Fruit fly (Drosophila melanogaster) whole organism, embryonic: ENCODE measurements around the gene CG31223.
A peak's percentile ranks its signal among the peaks of the same experiment; 100 is the strongest.

Source experiments
- B-H1 ChIP-seq: fragments of 200-800 bp; sonication (Bioruptor generic); IDR thresholded peaks from 3 replicates; pipeline ENCODE4 v1.3.6; 2022; ENCODE audit warnings: missing biosample characterization, missing genetic modification characterization
- CG10979 ChIP-seq: fragments of 200-800 bp; sonication (Bioruptor generic); optimal IDR thresholded peaks from 2 replicates; lab custom pipeline; 2018; ENCODE audit warnings: missing biosample characterization, mild to moderate bottlenecking, missing genetic modification characterization, moderate library complexity
- CG11093 ChIP-seq: fragments of 200-800 bp; sonication (Bioruptor generic); IDR thresholded peaks from 3 replicates; pipeline ENCODE4 v1.3.6; 2022; ENCODE audit warnings: missing biosample characterization, missing genetic modification characterization
- CG11504 ChIP-seq: fragments of 200-800 bp; sonication (Bioruptor generic); optimal IDR thresholded peaks from 3 replicates; lab custom pipeline; 2019; ENCODE audit warnings: missing biosample characterization, mild to moderate bottlenecking, missing genetic modification characterization, moderate library complexity
- CG12071 ChIP-seq: fragments of 200-800 bp; sonication (Bioruptor generic); optimal IDR thresholded peaks from 3 replicates; lab custom pipeline; 2018; ENCODE audit warnings: missing biosample characterization, mild to moderate bottlenecking, missing genetic modification characterization
- CG14050 ChIP-seq: fragments of 200-800 bp; sonication (Bioruptor generic); IDR thresholded peaks from 3 replicates; pipeline ENCODE4 v1.3.6; 2022; ENCODE audit warnings: missing biosample characterization, missing genetic modification characterization
- CG15601 ChIP-seq: fragments of 200-800 bp; sonication (Bioruptor generic); optimal IDR thresholded peaks from 3 replicates; lab custom pipeline; 2019; ENCODE audit warnings: missing biosample characterization, mild to moderate bottlenecking, missing genetic modification characterization, moderate library complexity
- CG16863 ChIP-seq: fragments of 200-800 bp; sonication (Bioruptor generic); optimal IDR thresholded peaks from 3 replicates; lab custom pipeline; 2016; ENCODE audit warnings: missing biosample characterization, missing genetic modification characterization
- CG17568 ChIP-seq: fragments of 200-800 bp; sonication (Bioruptor generic); optimal IDR thresholded peaks from 2 replicates; lab custom pipeline; 2018; ENCODE audit warnings: missing biosample characterization, mild to moderate bottlenecking, missing genetic modification characterization, moderate library complexity
- CG18619 ChIP-seq: fragments of 200-800 bp; sonication (Bioruptor generic); optimal IDR thresholded peaks from 3 replicates; lab custom pipeline; 2017; ENCODE audit warnings: missing biosample characterization, mild to moderate bottlenecking, missing genetic modification characterization
- CG2875 ChIP-seq: fragments of 200-800 bp; sonication (Bioruptor generic); optimal IDR thresholded peaks from 2 replicates; lab custom pipeline; 2017; ENCODE audit warnings: missing biosample characterization, mild to moderate bottlenecking, missing genetic modification characterization, missing genetic modification reagents
- CG30403 ChIP-seq: fragments of 200-800 bp; sonication (Bioruptor generic); optimal IDR thresholded peaks from 3 replicates; lab custom pipeline; 2016; ENCODE audit warnings: missing biosample characterization, missing genetic modification characterization
- CG31365 ChIP-seq: fragments of 200-800 bp; sonication (Bioruptor generic); optimal IDR thresholded peaks from 2 replicates; lab custom pipeline; 2018; ENCODE audit warnings: missing biosample characterization, mild to moderate bottlenecking, missing genetic modification characterization
- CG31441 ChIP-seq: fragments of 200-800 bp; sonication (Bioruptor generic); IDR thresholded peaks from 2 replicates; pipeline ENCODE4 v1.3.6; 2022; ENCODE audit warnings: missing biosample characterization, missing genetic modification characterization
- CG33213 ChIP-seq: fragments of 200-800 bp; sonication (Bioruptor generic); optimal IDR thresholded peaks from 3 replicates; lab custom pipeline; 2016; ENCODE audit warnings: missing biosample characterization, missing genetic modification characterization
- CG3407 ChIP-seq: fragments of 200-800 bp; sonication (Bioruptor generic); optimal IDR thresholded peaks from 2 replicates; lab custom pipeline; 2018; ENCODE audit warnings: missing biosample characterization, mild to moderate bottlenecking, missing genetic modification characterization
- CG4707 ChIP-seq: fragments of 200-800 bp; sonication (Bioruptor generic); optimal IDR thresholded peaks from 2 replicates; lab custom pipeline; 2018; ENCODE audit warnings: missing biosample characterization, mild to moderate bottlenecking, missing genetic modification characterization, moderate library complexity
- CG6175 ChIP-seq: fragments of 200-800 bp; sonication (Bioruptor generic); IDR thresholded peaks from 3 replicates; pipeline ENCODE4 v1.3.6; 2022; ENCODE audit warnings: missing biosample characterization, missing genetic modification characterization
- CG6654 ChIP-seq: fragments of 200-800 bp; sonication (Bioruptor generic); optimal IDR thresholded peaks from 2 replicates; lab custom pipeline; 2017; ENCODE audit warnings: missing biosample characterization, mild to moderate bottlenecking, missing genetic modification characterization
- CG6765 ChIP-seq: fragments of 200-800 bp; sonication (Bioruptor generic); optimal IDR thresholded peaks from 3 replicates; lab custom pipeline; 2017; ENCODE audit warnings: missing biosample characterization, mild to moderate bottlenecking, missing genetic modification characterization
- CG8388 ChIP-seq: fragments of 200-800 bp; sonication (Bioruptor generic); optimal IDR thresholded peaks from 2 replicates; lab custom pipeline; 2019; ENCODE audit warnings: missing biosample characterization, mild to moderate bottlenecking, missing genetic modification characterization, moderate library complexity
- CG8478 ChIP-seq: fragments of >200 bp; optimal IDR thresholded peaks from 2 replicates; lab custom pipeline; 2018
- CTCF ChIP-seq: fragments of 200-800 bp; sonication (Bioruptor generic); optimal IDR thresholded peaks from 2 replicates; lab custom pipeline; 2017; ENCODE audit warnings: missing biosample characterization, mild to moderate bottlenecking, missing genetic modification characterization, moderate library complexity
- Chrac-16 ChIP-seq: fragments of 200-800 bp; sonication (Bioruptor generic); optimal IDR thresholded peaks from 3 replicates; lab custom pipeline; 2016; ENCODE audit warnings: missing biosample characterization, missing genetic modification characterization
- D19A ChIP-seq: fragments of 200-800 bp; optimal IDR thresholded peaks from 3 replicates; lab custom pipeline; 2019; ENCODE audit warnings: missing biosample characterization, mild to moderate bottlenecking, missing genetic modification characterization, moderate library complexity
- Elba2 ChIP-seq: fragments of 200-800 bp; sonication (Bioruptor generic); optimal IDR thresholded peaks from 3 replicates; lab custom pipeline; 2016; ENCODE audit warnings: missing biosample characterization, missing genetic modification characterization
- Gug ChIP-seq: fragments of 200-800 bp; sonication (Bioruptor generic); IDR thresholded peaks from 4 replicates; pipeline ENCODE4 v1.3.6; 2022; ENCODE audit warnings: missing biosample characterization, missing genetic modification characterization
- H15 ChIP-seq: fragments of 200-800 bp; sonication (Bioruptor generic); IDR thresholded peaks from 3 replicates; pipeline ENCODE4 v1.3.6; 2022; ENCODE audit warnings: missing biosample characterization, missing genetic modification characterization
- NFAT ChIP-seq: fragments of 200-800 bp; sonication (Bioruptor generic); IDR thresholded peaks from 2 replicates; pipeline ENCODE4 v1.3.6; 2022; ENCODE audit warnings: missing biosample characterization, missing genetic modification characterization
- Nf-YC ChIP-seq: fragments of 200-800 bp; optimal IDR thresholded peaks from 3 replicates; lab custom pipeline; 2019; ENCODE audit warnings: missing biosample characterization, mild to moderate bottlenecking, missing genetic modification characterization, moderate library complexity
- Opbp ChIP-seq: fragments of 200-800 bp; sonication (Bioruptor generic); IDR thresholded peaks from 3 replicates; pipeline ENCODE4 v1.3.6; 2022; ENCODE audit warnings: missing biosample characterization, missing genetic modification characterization; ENCODE audit not compliant: partially characterized antibody
- Ssrp ChIP-seq: fragments of 200-800 bp; sonication (Bioruptor generic); optimal IDR thresholded peaks from 2 replicates; lab custom pipeline; 2018; ENCODE audit warnings: missing biosample characterization, mild to moderate bottlenecking, missing genetic modification characterization, moderate library complexity
- Trl ChIP-seq, 3 experiments: fragments of >200 bp in 2 of 3; fragments of 200-800 bp in 1 of 3; sonication (Bioruptor generic) in 1 of 3; optimal IDR thresholded peaks; 2 replicates in 1 of 3; 3 replicates in 2 of 3; lab custom pipeline; 2016 to 2017; ENCODE audit warnings: missing biosample characterization in 1 of 3, missing genetic modification characterization in 1 of 3
- crol ChIP-seq: fragments of 200-800 bp; sonication (Bioruptor generic); IDR thresholded peaks from 2 replicates; pipeline ENCODE4 v1.3.6; 2022; ENCODE audit warnings: missing biosample characterization, missing genetic modification characterization
- crp ChIP-seq, 2 experiments: fragments of 200-800 bp; sonication (Bioruptor generic); optimal IDR thresholded peaks; 2 replicates in 1 of 2; 3 replicates in 1 of 2; lab custom pipeline; 2017; ENCODE audit warnings: missing biosample characterization in 2 of 2, missing genetic modification characterization in 2 of 2, mild to moderate bottlenecking in 1 of 2, moderate library complexity in 1 of 2
- grn ChIP-seq: fragments of 200-800 bp; sonication (Bioruptor generic); optimal IDR thresholded peaks from 3 replicates; lab custom pipeline; 2017; ENCODE audit warnings: missing biosample characterization, missing genetic modification characterization
- hb ChIP-seq: fragments of 200-800 bp; sonication (Bioruptor generic); IDR thresholded peaks from 3 replicates; pipeline ENCODE4 v1.3.6; 2022; ENCODE audit warnings: missing biosample characterization, missing genetic modification characterization; ENCODE audit not compliant: partially characterized antibody
- jumu ChIP-seq: fragments of 200-800 bp; sonication (Bioruptor generic); optimal IDR thresholded peaks from 3 replicates; lab custom pipeline; 2016; ENCODE audit warnings: missing biosample characterization, missing genetic modification characterization
- kni ChIP-seq: fragments of 200-800 bp; sonication (Bioruptor generic); optimal IDR thresholded peaks from 3 replicates; lab custom pipeline; 2017; ENCODE audit warnings: mild to moderate bottlenecking, missing biosample characterization, missing genetic modification reagents, missing genetic modification characterization
- knrl ChIP-seq: fragments of 200-800 bp; sonication (Bioruptor generic); IDR thresholded peaks from 3 replicates; pipeline ENCODE4 v1.3.6; 2022; ENCODE audit warnings: missing biosample characterization, missing genetic modification characterization; ENCODE audit not compliant: partially characterized antibody
- lab ChIP-seq: fragments of 200-800 bp; sonication (Bioruptor generic); optimal IDR thresholded peaks from 3 replicates; lab custom pipeline; 2017; ENCODE audit warnings: missing biosample characterization, missing genetic modification characterization, mild to moderate bottlenecking, moderate library complexity, missing genetic modification reagents
- lola ChIP-seq, 3 experiments: fragments of >200 bp in 2 of 3; fragments of 200-800 bp in 1 of 3; sonication (Bioruptor generic) in 1 of 3; optimal IDR thresholded peaks; 2 replicates each; lab custom pipeline; 2017 to 2019; ENCODE audit warnings: missing biosample characterization in 3 of 3, missing genetic modification characterization in 3 of 3, mild to moderate bottlenecking in 1 of 3, moderate library complexity in 1 of 3
- mam ChIP-seq: fragments of 200-800 bp; sonication (Bioruptor generic); optimal IDR thresholded peaks from 3 replicates; lab custom pipeline; 2016; ENCODE audit warnings: missing biosample characterization, missing genetic modification characterization
- org-1 ChIP-seq: fragments of 200-800 bp; sonication (Bioruptor generic); optimal IDR thresholded peaks from 2 replicates; lab custom pipeline; 2017; ENCODE audit warnings: missing biosample characterization, missing genetic modification characterization
- pum ChIP-seq: fragments of 200-800 bp; sonication (Bioruptor generic); optimal IDR thresholded peaks from 2 replicates; lab custom pipeline; 2016; ENCODE audit warnings: missing biosample characterization, missing genetic modification characterization
- row ChIP-seq: fragments of 200-800 bp; sonication (Bioruptor generic); IDR thresholded peaks from 3 replicates; pipeline ENCODE4 v1.3.6; 2022; ENCODE audit warnings: missing biosample characterization, missing genetic modification characterization
- sens ChIP-seq: fragments of 200-800 bp; sonication (Bioruptor generic); peaks from one replicate; lab custom pipeline; 2016; ENCODE audit warnings: missing biosample characterization, missing genetic modification characterization
- slp2 ChIP-seq: fragments of 200-800 bp; sonication (Bioruptor generic); optimal IDR thresholded peaks from 2 replicates; lab custom pipeline; 2016; ENCODE audit warnings: missing biosample characterization, missing genetic modification characterization
- trem ChIP-seq: fragments of 200-800 bp; optimal IDR thresholded peaks from 3 replicates; lab custom pipeline; 2019; ENCODE audit warnings: missing biosample characterization, mild to moderate bottlenecking, missing genetic modification characterization, moderate library complexity
- z ChIP-seq: fragments of 200-800 bp; sonication (Bioruptor generic); IDR thresholded peaks from 3 replicates; pipeline ENCODE4 v1.3.6; 2022; ENCODE audit warnings: missing biosample characterization, missing genetic modification characterization

The CG31223 gene

DNA sequence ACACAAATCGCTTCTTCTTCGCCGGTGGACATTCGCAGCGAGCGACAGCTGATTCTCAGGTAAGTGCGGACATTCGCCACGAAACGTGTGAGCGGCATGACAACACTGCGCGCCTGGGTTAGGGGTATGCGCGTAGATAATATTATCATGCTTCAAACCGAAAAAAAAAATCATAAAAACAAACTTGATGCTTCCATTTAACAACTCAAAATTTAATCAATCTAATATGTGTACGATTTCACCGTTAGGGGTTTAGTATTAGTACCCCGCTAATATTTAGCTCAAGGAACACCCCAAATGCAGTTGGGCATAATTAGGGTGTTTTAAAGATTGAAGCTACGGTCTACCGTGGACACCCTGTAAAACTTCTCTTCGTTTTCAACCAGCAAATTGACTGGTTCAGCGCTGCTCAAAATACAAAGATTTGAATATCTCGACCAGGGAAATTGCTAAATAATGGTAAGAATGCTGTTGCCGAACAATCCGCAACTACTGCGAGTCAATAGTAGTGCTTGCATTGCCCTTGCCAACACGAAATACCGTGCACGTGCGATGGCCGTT is 9.0 kb upstream of the CG31223 start, which contains the start of the genes CG17271 and RpS20 (continued):
- TF ChIP-seq CG31441 (GFP tag; lab: Robert Waterston, UW), result peak; percentile 87
- TF ChIP-seq CG11093, result peak; percentile 79
- TF ChIP-seq row, result peak; percentile 96
- TF ChIP-seq Gug (GFP tag; lab: Robert Waterston, UW), result peak; percentile 91
- TF ChIP-seq kni (GFP tag; lab: Kevin White, UChicago), result peak; percentile 63
- peak; percentile 85 for TF ChIP-seq CG14050 (GFP tag; lab: Robert Waterston, UW)
- TF ChIP-seq CG6175 (GFP tag; lab: Robert Waterston, UW), result peak; percentile 61; the same call in 1 of the 3 replicates
- peak; percentile 75 for TF ChIP-seq CG3407
- TF ChIP-seq CG11504 (tag; lab: Kevin White, UChicago), result peak; percentile 87
- TF ChIP-seq Trl (optimal IDR thresholded peaks at IDR 0.05; lab: Kevin White, UChicago), result no peak
- TF ChIP-seq Trl (GFP tag; optimal IDR thresholded peaks at IDR 0.05; lab: Kevin White, UChicago), result peak; percentile 97
- TF ChIP-seq org-1 (GFP tag; lab: Kevin White, UChicago), result peak; percentile 86
- no peak for TF ChIP-seq z (GFP tag; lab: Robert Waterston, UW)
- peak; percentile 81 for TF ChIP-seq Nf-YC (tag; lab: Kevin White, UChicago)
- TF ChIP-seq CG2875 (GFP tag; lab: Kevin White, UChicago), result peak; percentile 67
- TF ChIP-seq CG17568, result peak; percentile 85
- 0 out of 2 replicates have a peak, but pooled peaks have one; percentile 20 for TF ChIP-seq crol (GFP tag; lab: Robert Waterston, UW)
- TF ChIP-seq CG8478 (lab: Kevin White, UChicago), result no peak
- TF ChIP-seq Ssrp, result peak; percentile 83
- peak; percentile 96 for TF ChIP-seq CG30403
- peak; percentile 93 for TF ChIP-seq CG16863 (GFP tag; lab: Kevin White, UChicago)
- peak; percentile 61 for TF ChIP-seq D19A (tag; lab: Kevin White, UChicago)
- peak; percentile 52 for TF ChIP-seq CG31365 (tag; lab: Kevin White, UChicago)
- TF ChIP-seq CG15601 (tag; lab: Kevin White, UChicago), result peak; percentile 100
- peak; percentile 87 for TF ChIP-seq CG8388 (GFP tag; lab: Kevin White, UChicago)
- TF ChIP-seq CG10979 (tag; lab: Kevin White, UChicago), result peak; percentile 86
- TF ChIP-seq CG6654, result peak; percentile 46
- TF ChIP-seq NFAT (GFP tag; lab: Robert Waterston, UW), result peak; percentile 78
- peak; percentile 62 for TF ChIP-seq CG4707
- TF ChIP-seq CG6765 (GFP tag; lab: Kevin White, UChicago), result peak; percentile 84
- peak; percentile 81 for TF ChIP-seq B-H1 (GFP tag; lab: Robert Waterston, UW)
- peak; percentile 58; the same call in 1 of the 3 replicates for TF ChIP-seq knrl (GFP tag; lab: Robert Waterston, UW)
- peak; percentile 99 for TF ChIP-seq sens (GFP tag; lab: Kevin White, UChicago)
- peak; percentile 34 to 87 for TF ChIP-seq crp (GFP tag; optimal IDR thresholded peaks at IDR 0.05; lab: Kevin White, UChicago)
- TF ChIP-seq lola (GFP tag; optimal IDR thresholded peaks at IDR 0.05; lab: Kevin White, UChicago), result peak in 1 of 3 experiments; percentile 89
- peak; percentile 96 for TF ChIP-seq CG33213
- TF ChIP-seq CG12071 (GFP tag; lab: Kevin White, UChicago), result peak; percentile 79
- peak; percentile 72 for TF ChIP-seq grn (GFP tag; lab: Kevin White, UChicago)
- TF ChIP-seq mam (GFP tag; lab: Kevin White, UChicago), result peak; percentile 97
- peak; percentile 38 for TF ChIP-seq CTCF (GFP tag; lab: Kevin White, UChicago)
- peak; percentile 26; the same call in 1 of the 3 replicates for TF ChIP-seq Opbp (GFP tag; lab: Robert Waterston, UW)
- TF ChIP-seq Chrac-16 (GFP tag; lab: Kevin White, UChicago), result peak; percentile 93
- TF ChIP-seq CG18619 (GFP tag; lab: Kevin White, UChicago), result peak; percentile 87
- TF ChIP-seq H15, result peak; percentile 91
- peak; percentile 35 for TF ChIP-seq Elba2 (GFP tag; lab: Kevin White, UChicago)
- TF ChIP-seq trem, result peak; percentile 64
- no peak for TF ChIP-seq hb (GFP tag; lab: Robert Waterston, UW)
- peak; percentile 94 for TF ChIP-seq lab
- TF ChIP-seq slp2 (GFP tag; lab: Kevin White, UChicago), result peak; percentile 89
- TF ChIP-seq jumu (GFP tag; lab: Kevin White, UChicago), result peak; percentile 96
- peak; percentile 96 for TF ChIP-seq pum (GFP tag; lab: Kevin White, UChicago)
